Comparison of ENCODE assay signal across 3 worm cellular contexts in genomic region chrII:4736585-4736984, ce11.
TF ChIP-seq lines count a peak whose summit lies in the region.

No protein-coding gene starts in this region.

TF ChIP-seq in whole organism, L1 larva, 84 proteins besides CTCF, POLR2A, EP300 and RAD21:
- TF ChIP-seq pag-3 (tag; optimal IDR thresholded peaks at IDR 0.05; lab: Kevin White, UChicago; ENCODE audit: borderline replicate concordance, insufficient read depth), result peak; percentile 58
- peak; percentile 19 for TF ChIP-seq snu-23 (GFP tag; optimal IDR thresholded peaks at IDR 0.05; lab: Kevin White, UChicago)
- TF ChIP-seq rnt-1 (tag; optimal IDR thresholded peaks at IDR 0.05; lab: Kevin White, UChicago), result peak; percentile 38
- peak in 1 of 2 experiments; percentile 12 for TF ChIP-seq efl-1 (optimal IDR thresholded peaks at IDR 0.05; lab: Kevin White, UChicago)
- TF ChIP-seq efl-1 (GFP tag; optimal IDR thresholded peaks at IDR 0.05 in 1 of 2; lab: Kevin White, UChicago), result peak in 1 of 2 experiments; percentile 82
- TF ChIP-seq nhr-71 (tag; optimal IDR thresholded peaks at IDR 0.05; lab: Kevin White, UChicago), result peak; percentile 65
- peak; percentile 19 to 20 for TF ChIP-seq lsy-2 (tag; optimal IDR thresholded peaks at IDR 0.05; lab: Kevin White, UChicago)
- TF ChIP-seq lin-14 (GFP tag; optimal IDR thresholded peaks at IDR 0.05; lab: Kevin White, UChicago), result peak; percentile 60
- TF ChIP-seq C34B4.2 (tag; optimal IDR thresholded peaks at IDR 0.05; lab: Kevin White, UChicago), result no peak
- no peak for TF ChIP-seq C04F5.9 (tag; optimal IDR thresholded peaks at IDR 0.05; lab: Kevin White, UChicago)
- no peak for TF ChIP-seq skn-1 (tag; optimal IDR thresholded peaks at IDR 0.05; lab: Kevin White, UChicago)

TF ChIP-seq in whole organism, L2 larva, 48 proteins besides CTCF, POLR2A, EP300 and RAD21:
- TF ChIP-seq nhr-129 (tag; optimal IDR thresholded peaks at IDR 0.05; lab: Kevin White, UChicago) (no peak), ama-1 (optimal IDR thresholded peaks at IDR 0.05; lab: Kevin White, UChicago) (no peak), nhr-23 (tag; optimal IDR thresholded peaks at IDR 0.05; lab: Kevin White, UChicago) (no peak), sma-9 (GFP tag; optimal IDR thresholded peaks at IDR 0.05; lab: Kevin White, UChicago) (peak; percentile 45), sma-9 (tag; optimal IDR thresholded peaks at IDR 0.05; lab: Kevin White, UChicago) (no peak), F13H6.1 (tag; optimal IDR thresholded peaks at IDR 0.05; lab: Kevin White, UChicago) (peak; percentile 28), nhr-6 (tag; optimal IDR thresholded peaks at IDR 0.05; lab: Kevin White, UChicago) (no peak), mbf-1 (tag; optimal IDR thresholded peaks at IDR 0.05; lab: Kevin White, UChicago) (no peak), lsy-2 (tag; optimal IDR thresholded peaks at IDR 0.05; lab: Kevin White, UChicago) (peak in 1 of 2 experiments; percentile 33), C34F6.9 (tag; optimal IDR thresholded peaks at IDR 0.05; lab: Kevin White, UChicago) (peak; percentile 26), mab-5 (tag; optimal IDR thresholded peaks at IDR 0.05; lab: Kevin White, UChicago) (peak; percentile 30)

TF ChIP-seq in whole organism, mixed stage, embryonic, 35 proteins besides CTCF, POLR2A, EP300 and RAD21:
- TF ChIP-seq unc-120 (tag; optimal IDR thresholded peaks at IDR 0.05; lab: Kevin White, UChicago; ENCODE audit: poor library complexity, severe bottlenecking), result no peak
- TF ChIP-seq unc-62 (GFP tag; optimal IDR thresholded peaks at IDR 0.05; lab: Kevin White, UChicago), result peak; percentile 2
- peak; percentile 12 for TF ChIP-seq mab-5 (tag; optimal IDR thresholded peaks at IDR 0.05; lab: Kevin White, UChicago)
